Fruit fly (Drosophila melanogaster) whole organism, adult: ENCODE data around the gene Or85b.
A peak's percentile ranks its signal among the peaks of the same experiment; 100 is the strongest.

ENCODE experiments used
- CG11617 ChIP-seq: fragments of 200-800 bp; sonication (Bioruptor generic); optimal IDR thresholded peaks from 2 replicates; lab custom pipeline; 2017; ENCODE audit warnings: mild to moderate bottlenecking, missing biosample characterization, missing genetic modification reagents, missing genetic modification characterization
- CG12768 ChIP-seq: fragments of 200-800 bp; sonication (Bioruptor generic); optimal IDR thresholded peaks from 2 replicates; lab custom pipeline; 2017; ENCODE audit warnings: missing biosample characterization, missing genetic modification characterization, mild to moderate bottlenecking, moderate library complexity, missing genetic modification reagents
- CG14711 ChIP-seq: fragments of 200-800 bp; sonication (Bioruptor generic); optimal IDR thresholded peaks from 2 replicates; lab custom pipeline; 2018; ENCODE audit warnings: missing biosample characterization, mild to moderate bottlenecking, missing genetic modification characterization, moderate library complexity
- CG1620 ChIP-seq: fragments of 200-800 bp; sonication (Bioruptor generic); optimal IDR thresholded peaks from 2 replicates; lab custom pipeline; 2016; ENCODE audit warnings: missing biosample characterization, missing genetic modification characterization
- CG33017 ChIP-seq: fragments of 200-800 bp; sonication (Bioruptor generic); optimal IDR thresholded peaks from 2 replicates; lab custom pipeline; 2018; ENCODE audit warnings: missing biosample characterization, mild to moderate bottlenecking, missing genetic modification characterization, moderate library complexity
- CG5204 ChIP-seq: fragments of 200-800 bp; sonication (Bioruptor generic); optimal IDR thresholded peaks from 2 replicates; lab custom pipeline; 2016; ENCODE audit warnings: missing biosample characterization, missing genetic modification characterization
- CG7045 ChIP-seq: fragments of 200-800 bp; sonication (Bioruptor generic); optimal IDR thresholded peaks from 2 replicates; lab custom pipeline; 2017; ENCODE audit warnings: missing biosample characterization, mild to moderate bottlenecking, missing genetic modification characterization
- CG7101 ChIP-seq: fragments of 200-800 bp; sonication (Bioruptor generic); optimal IDR thresholded peaks from 2 replicates; lab custom pipeline; 2018; ENCODE audit warnings: missing biosample characterization, mild to moderate bottlenecking, missing genetic modification characterization, moderate library complexity
- Clk ChIP-seq: fragments of 200-800 bp; sonication (Bioruptor generic); optimal IDR thresholded peaks from 2 replicates; lab custom pipeline; 2017; ENCODE audit warnings: missing biosample characterization, missing genetic modification characterization
- Crg-1 ChIP-seq: fragments of 200-800 bp; sonication (Bioruptor generic); optimal IDR thresholded peaks from 2 replicates; lab custom pipeline; 2016; ENCODE audit warnings: missing biosample characterization, missing genetic modification characterization
- Hr96 ChIP-seq: fragments of 200-800 bp; sonication (Bioruptor generic); optimal IDR thresholded peaks from 2 replicates; lab custom pipeline; 2016; ENCODE audit warnings: missing biosample characterization, missing genetic modification characterization
- Mnt ChIP-seq: fragments of 200-800 bp; sonication (Bioruptor generic); optimal IDR thresholded peaks from 2 replicates; lab custom pipeline; 2016; ENCODE audit warnings: missing biosample characterization, mild to moderate bottlenecking, missing genetic modification characterization
- bab1 ChIP-seq: fragments of 200-800 bp; sonication (Bioruptor generic); optimal IDR thresholded peaks from 3 replicates; lab custom pipeline; 2019; ENCODE audit warnings: missing biosample characterization, mild to moderate bottlenecking, missing genetic modification characterization, moderate library complexity
- cic ChIP-seq: fragments of 200-800 bp; sonication (Bioruptor generic); optimal IDR thresholded peaks from 2 replicates; lab custom pipeline; 2017; ENCODE audit warnings: missing biosample characterization, mild to moderate bottlenecking, missing genetic modification characterization, moderate library complexity
- cnc ChIP-seq, 2 experiments: fragments of >200 bp; optimal IDR thresholded peaks; 2 replicates each; lab custom pipeline; 2017
- kay ChIP-seq: fragments of 200-800 bp; sonication (Bioruptor generic); peaks from one replicate; lab custom pipeline; 2016; ENCODE audit warnings: missing biosample characterization, missing genetic modification characterization, borderline replicate concordance
- ovo ChIP-seq: fragments of 200-800 bp; sonication (Bioruptor generic); optimal IDR thresholded peaks from 2 replicates; lab custom pipeline; 2016; ENCODE audit warnings: missing biosample characterization, missing genetic modification characterization
- pad ChIP-seq: fragments of 200-800 bp; sonication (Bioruptor generic); optimal IDR thresholded peaks from 3 replicates; lab custom pipeline; 2017; ENCODE audit warnings: missing biosample characterization, missing genetic modification characterization, mild to moderate bottlenecking, moderate library complexity, missing genetic modification reagents
- tj ChIP-seq: fragments of 200-800 bp; sonication (Bioruptor generic); optimal IDR thresholded peaks from 3 replicates; lab custom pipeline; 2017; ENCODE audit warnings: missing biosample characterization, mild to moderate bottlenecking, missing genetic modification characterization, moderate library complexity
- toe ChIP-seq: fragments of 200-800 bp; sonication (Bioruptor generic); optimal IDR thresholded peaks from 2 replicates; lab custom pipeline; 2016; ENCODE audit warnings: missing biosample characterization, missing genetic modification characterization

Gene Or85b

dm6 chr3R:8511258-8511657 lies at the start of gene Or85b:
Gene Or85b, minus strand, starts transcription at chr3R:8511358.
- no peak for TF ChIP-seq CG14711
- no peak for TF ChIP-seq CG1620 (GFP tag; lab: Kevin White, UChicago)

dm6 chr3R:8552308-8552707 lies 41.1 kb upstream of the Or85b start, which contains the start of gene Or85d:
Gene Or85d, plus strand, starts transcription at chr3R:8552608.
- no peak for TF ChIP-seq Mnt (GFP tag; lab: Kevin White, UChicago)

- no peak for TF ChIP-seq tj (GFP tag; lab: Kevin White, UChicago)
Measured at dm6 chr3R:8545915-8546314, 34.8 kb upstream of the Or85b start.

dm6 chr3R:8528862-8529261 lies 17.7 kb upstream of the Or85b start, which contains the start of gene CG11741:
Gene CG11741, minus strand, starts transcription at chr3R:8528877.
- TF ChIP-seq CG1620 (GFP tag; lab: Kevin White, UChicago) = no peak
- no peak for TF ChIP-seq bab1 (GFP tag; lab: Kevin White, UChicago)
- no peak for TF ChIP-seq CG7101 (tag; lab: Kevin White, UChicago)
- TF ChIP-seq CG11617 (GFP tag; lab: Kevin White, UChicago) = no peak
- no peak for TF ChIP-seq Crg-1
- TF ChIP-seq CG12768 (GFP tag; lab: Kevin White, UChicago) = no peak
- TF ChIP-seq Mnt (GFP tag; lab: Kevin White, UChicago) = no peak
- TF ChIP-seq CG14711 = no peak
- no peak for TF ChIP-seq CG7045 (GFP tag; lab: Kevin White, UChicago)
- TF ChIP-seq cnc (optimal IDR thresholded peaks at IDR 0.05; lab: Kevin White, UChicago) = no peak
- no peak for TF ChIP-seq cic
- no peak for TF ChIP-seq Clk (GFP tag; lab: Kevin White, UChicago)
- TF ChIP-seq pad (GFP tag; lab: Kevin White, UChicago) = no peak
- no peak for TF ChIP-seq CG33017 (tag; lab: Kevin White, UChicago)
- no peak for TF ChIP-seq ovo (GFP tag; lab: Kevin White, UChicago)

dm6 chr3R:8524277-8524676 lies 13.1 kb upstream of the Or85b start:
- TF ChIP-seq tj (GFP tag; lab: Kevin White, UChicago) (no peak), cic (no peak), CG5204 (GFP tag; lab: Kevin White, UChicago) (no peak), bab1 (GFP tag; lab: Kevin White, UChicago) (no peak), cnc (optimal IDR thresholded peaks at IDR 0.05; lab: Kevin White, UChicago) (no peak), CG14711 (no peak)

dm6 chr3R:8523668-8524067 lies 12.5 kb upstream of the Or85b start, which contains the start of gene CG31259:
Gene CG31259, plus strand, starts transcription at chr3R:8523944.
- TF ChIP-seq toe (GFP tag; lab: Kevin White, UChicago) (no peak), cic (peak; percentile 74), CG1620 (GFP tag; lab: Kevin White, UChicago) (no peak), CG7101 (tag; lab: Kevin White, UChicago) (no peak), pad (GFP tag; lab: Kevin White, UChicago) (no peak), ovo (GFP tag; lab: Kevin White, UChicago) (no peak), CG11617 (GFP tag; lab: Kevin White, UChicago) (no peak), CG7045 (GFP tag; lab: Kevin White, UChicago) (no peak), CG5204 (GFP tag; lab: Kevin White, UChicago) (no peak), CG33017 (tag; lab: Kevin White, UChicago) (no peak), CG12768 (GFP tag; lab: Kevin White, UChicago) (no peak), tj (GFP tag; lab: Kevin White, UChicago) (no peak), Crg-1 (no peak), Mnt (GFP tag; lab: Kevin White, UChicago) (peak; percentile 68), bab1 (GFP tag; lab: Kevin White, UChicago) (no peak)

- TF ChIP-seq bab1 (GFP tag; lab: Kevin White, UChicago) = no peak
- TF ChIP-seq cnc (optimal IDR thresholded peaks at IDR 0.05; lab: Kevin White, UChicago) = no peak
- TF ChIP-seq Crg-1 = no peak
- no peak for TF ChIP-seq CG11617 (GFP tag; lab: Kevin White, UChicago)
- TF ChIP-seq CG7045 (GFP tag; lab: Kevin White, UChicago) = no peak
- no peak for TF ChIP-seq Clk (GFP tag; lab: Kevin White, UChicago)
- TF ChIP-seq CG14711 = no peak
- no peak for TF ChIP-seq Hr96 (GFP tag; lab: Kevin White, UChicago)
- no peak for TF ChIP-seq toe (GFP tag; lab: Kevin White, UChicago)
- TF ChIP-seq CG12768 (GFP tag; lab: Kevin White, UChicago) = no peak
- TF ChIP-seq CG33017 (tag; lab: Kevin White, UChicago) = no peak
Measured at dm6 chr3R:8521499-8521898, 10.3 kb upstream of the Or85b start, which contains the start of gene CG31454. Gene CG31454, plus strand, starts transcription at chr3R:8521658.

dm6 chr3R:8520809-8521208 lies 9.7 kb upstream of the Or85b start:
- TF ChIP-seq kay (no peak), Crg-1 (no peak), cic (no peak), CG7045 (GFP tag; lab: Kevin White, UChicago) (no peak), tj (GFP tag; lab: Kevin White, UChicago) (no peak), Clk (GFP tag; lab: Kevin White, UChicago) (no peak), bab1 (GFP tag; lab: Kevin White, UChicago) (no peak), Mnt (GFP tag; lab: Kevin White, UChicago) (no peak), CG5204 (GFP tag; lab: Kevin White, UChicago) (no peak), CG1620 (GFP tag; lab: Kevin White, UChicago) (no peak), cnc (optimal IDR thresholded peaks at IDR 0.05; lab: Kevin White, UChicago) (no peak), toe (GFP tag; lab: Kevin White, UChicago) (no peak), pad (GFP tag; lab: Kevin White, UChicago) (no peak), CG12768 (GFP tag; lab: Kevin White, UChicago) (no peak), CG7101 (tag; lab: Kevin White, UChicago) (no peak)
